Worm (Caenorhabditis elegans): ENCODE results near the gene egas-4.

The egas-4 gene

DNA sequence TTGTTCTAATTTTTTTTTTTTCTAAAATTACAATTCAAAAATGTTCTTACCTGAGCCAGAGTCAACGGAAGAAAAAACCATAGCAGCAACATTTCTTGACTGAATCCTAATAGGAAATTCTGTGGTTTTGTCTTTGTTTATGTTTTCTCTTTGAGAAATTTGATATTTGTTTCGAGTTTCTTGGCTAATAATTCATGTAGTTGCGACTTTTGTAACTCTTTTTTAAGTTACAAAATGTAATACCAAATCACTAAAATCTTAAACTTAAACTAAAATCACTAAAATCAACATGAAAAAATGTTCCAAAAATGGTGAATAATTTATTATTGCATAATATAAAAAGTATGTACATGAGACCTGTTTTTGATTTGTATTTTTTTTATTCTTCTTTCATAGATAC, at the start of gene egas-4:
egas-4 (minus strand) TSS at position 101 of the 400 bp plus-strand sequence.
- TF ChIP-seq nhr-6 (tag; optimal IDR thresholded peaks at IDR 0.05) (no peak), daf-16 (GFP tag; optimal IDR thresholded peaks at IDR 0.05) (no peak), daf-16 (tag; optimal IDR thresholded peaks at IDR 0.05) (no peak), zfp-2 (tag; optimal IDR thresholded peaks at IDR 0.05) (no peak), ceh-28 (tag; optimal IDR thresholded peaks at IDR 0.05) (no peak), php-3 (GFP tag; IDR thresholded peaks at IDR 0.05) (no peak), nhr-11 (tag; optimal IDR thresholded peaks at IDR 0.05) (no peak), Y5F2A.4 (GFP tag; optimal IDR thresholded peaks at IDR 0.05) (no peak), F49E8.2 (tag; optimal IDR thresholded peaks at IDR 0.05; ENCODE audit: borderline replicate concordance) (no peak)

DNA sequence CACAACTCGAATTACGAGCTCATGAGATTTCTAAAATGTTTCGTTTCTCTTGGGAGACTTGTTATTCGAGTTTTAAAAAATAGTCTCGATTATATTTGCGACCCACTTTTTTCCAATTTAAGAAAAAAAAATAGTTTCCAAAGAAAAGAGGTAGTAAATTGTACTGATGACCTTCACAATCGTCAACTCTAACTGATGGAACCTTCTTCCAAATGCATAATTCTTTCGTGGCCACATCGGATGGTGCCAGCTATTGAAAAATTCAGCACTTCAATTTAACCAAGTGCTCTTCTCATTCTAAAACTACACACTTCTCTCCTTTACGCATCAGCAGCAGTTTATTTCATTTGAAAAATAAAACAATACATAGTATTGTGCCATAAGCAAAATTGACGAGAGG, 46.0 kb upstream of the egas-4 start:
- TF ChIP-seq aha-1 (tag) = peak; percentile 39
- peak in 1 of 2 experiments; percentile 95 for TF ChIP-seq unc-62 (GFP tag; optimal IDR thresholded peaks at IDR 0.05 in 1 of 2)
- no peak for TF ChIP-seq unc-62 (tag; optimal IDR thresholded peaks at IDR 0.05)
- no peak for TF ChIP-seq mep-1 (tag; optimal IDR thresholded peaks at IDR 0.05)

DNA sequence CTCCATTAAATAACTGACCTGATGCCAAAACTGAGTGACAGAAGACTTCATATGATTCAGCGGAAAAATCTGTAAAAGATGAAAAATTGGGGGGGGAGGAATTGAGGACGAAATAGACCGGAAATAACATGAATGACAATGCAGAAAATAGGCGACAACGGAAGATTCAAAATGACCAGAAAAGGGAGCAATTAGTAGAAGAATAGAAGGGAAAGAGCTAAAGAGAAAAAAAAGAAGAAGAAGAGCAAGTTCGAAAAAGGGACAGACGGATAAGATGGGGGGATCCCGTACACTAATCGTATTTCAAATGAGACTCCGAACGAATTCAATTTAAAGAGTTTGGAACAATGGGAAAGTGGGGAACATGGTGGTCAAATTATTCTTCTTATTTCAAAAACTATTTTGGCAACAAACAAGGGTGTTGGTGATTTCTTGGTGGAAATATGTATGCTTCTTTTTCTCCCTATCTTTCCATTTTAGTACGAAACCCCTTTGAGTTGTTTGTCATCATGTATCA, 44.9 kb upstream of the egas-4 start, which contains the start of gene R05G6.10:
R05G6.10 (minus strand) TSS at position 51 of the 517 bp plus-strand sequence.
- TF ChIP-seq unc-62 (GFP tag; optimal IDR thresholded peaks at IDR 0.05 in 1 of 2) (peak in 1 of 2 experiments; percentile 88), unc-62 (tag; optimal IDR thresholded peaks at IDR 0.05) (no peak), dve-1 (tag; optimal IDR thresholded peaks at IDR 0.05; ENCODE audit: insufficient read depth) (no peak), lir-3 (tag; optimal IDR thresholded peaks at IDR 0.05) (no peak), nhr-77 (tag; optimal IDR thresholded peaks at IDR 0.05) (no peak), lim-7 (GFP tag; IDR thresholded peaks at IDR 0.05) (no peak), nhr-76 (tag; optimal IDR thresholded peaks at IDR 0.05) (no peak)

DNA sequence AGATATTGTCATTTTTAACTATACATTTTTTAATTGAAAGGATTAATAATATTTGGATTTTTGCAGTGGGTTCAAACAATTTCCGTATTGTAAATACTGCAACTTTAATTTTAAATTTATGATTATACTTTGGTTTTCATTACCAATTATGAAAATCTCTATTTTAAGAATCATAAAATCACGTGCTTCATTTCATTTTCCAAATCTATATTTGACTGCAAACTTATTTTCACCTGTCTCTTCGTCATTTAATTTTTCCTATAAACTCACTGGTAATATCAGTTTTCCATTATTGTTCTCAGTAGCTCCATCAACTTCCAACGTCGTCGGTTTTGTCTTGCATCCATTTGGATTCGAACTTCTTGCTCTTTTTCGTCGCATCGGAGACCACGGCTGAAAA, 34.7 kb upstream of the egas-4 start, which contains the start of gene R05G6.1:
R05G6.1 (plus strand) TSS at position 301 of the 400 bp plus-strand sequence.
- TF ChIP-seq hlh-30 (tag; optimal IDR thresholded peaks at IDR 0.05; ENCODE audit: insufficient read depth) (no peak), nhr-77 (tag; optimal IDR thresholded peaks at IDR 0.05) (no peak), R02D3.7 (tag; optimal IDR thresholded peaks at IDR 0.05) (no peak), nhr-25 (tag; optimal IDR thresholded peaks at IDR 0.05; ENCODE audit: borderline replicate concordance, insufficient read depth) (no peak), skn-1 (tag; optimal IDR thresholded peaks at IDR 0.05) (no peak), nhr-6 (tag; optimal IDR thresholded peaks at IDR 0.05) (no peak), aly-2 (tag; optimal IDR thresholded peaks at IDR 0.05) (no peak), pqm-1 (tag; optimal IDR thresholded peaks at IDR 0.05) (no peak), lim-7 (GFP tag; IDR thresholded peaks at IDR 0.05) (no peak), ceh-32 (tag; optimal IDR thresholded peaks at IDR 0.05; ENCODE audit: poor library complexity) (no peak), tra-1 (GFP tag; IDR thresholded peaks at IDR 0.05) (no peak), nhr-237 (tag; optimal IDR thresholded peaks at IDR 0.05) (no peak), madf-5 (GFP tag; IDR thresholded peaks at IDR 0.05) (no peak), Y105C5A.15 (GFP tag; IDR thresholded peaks at IDR 0.05) (no peak), daf-8 (GFP tag; IDR thresholded peaks at IDR 0.05) (no peak), jun-1 (tag; optimal IDR thresholded peaks at IDR 0.05) (no peak), ceh-20 (GFP tag; IDR thresholded peaks at IDR 0.05) (no peak)

DNA sequence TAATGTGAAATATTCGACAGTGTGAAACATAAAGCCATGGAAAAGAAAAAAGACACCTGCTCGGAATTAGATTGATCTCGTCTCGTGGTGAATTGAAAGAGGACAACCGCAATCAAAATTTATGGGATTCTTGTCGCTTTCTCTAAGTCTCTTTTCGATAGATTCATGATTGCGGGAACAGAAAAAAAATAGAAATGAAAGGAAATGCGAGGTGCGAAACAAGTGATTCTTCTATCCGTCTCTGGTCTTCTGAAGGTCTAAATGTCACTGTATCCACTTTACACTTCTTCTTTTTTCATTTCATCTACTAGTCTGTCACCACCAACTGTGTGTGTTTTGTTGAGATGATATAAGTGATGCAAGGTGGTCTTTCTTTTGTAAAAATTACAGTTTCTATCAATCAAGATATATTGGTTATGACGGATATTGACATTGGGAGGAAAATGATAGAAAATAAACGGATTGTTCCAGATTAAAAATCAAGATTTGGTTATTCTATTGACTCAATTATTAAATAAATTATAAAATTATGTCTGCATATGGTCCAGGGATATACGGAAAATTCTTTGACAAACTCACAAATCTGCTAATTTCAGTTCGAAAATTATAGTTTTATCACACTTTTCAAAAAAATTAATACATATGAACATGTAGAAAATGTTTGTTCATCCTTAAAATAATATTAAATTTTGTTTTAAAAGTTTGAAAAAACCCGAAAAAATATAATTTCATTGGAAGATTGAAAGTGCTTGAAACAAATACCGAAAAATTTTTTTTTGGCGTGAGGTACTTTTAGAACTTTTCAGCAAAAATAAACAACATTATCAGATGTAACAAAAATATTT, 32.8 kb upstream of the egas-4 start:
- no peak for TF ChIP-seq lin-29 (GFP tag; IDR thresholded peaks at IDR 0.05)
- no peak for TF ChIP-seq spr-1 (tag; optimal IDR thresholded peaks at IDR 0.05)
- TF ChIP-seq hlh-30 (tag; optimal IDR thresholded peaks at IDR 0.05; ENCODE audit: insufficient read depth) = peak; percentile 33
- no peak for TF ChIP-seq madf-9 (GFP tag; conservative IDR thresholded peaks at IDR 0.05)
- TF ChIP-seq T26A8.4 (GFP tag; IDR thresholded peaks at IDR 0.05) = no peak
- no peak for TF ChIP-seq skn-1 (tag; optimal IDR thresholded peaks at IDR 0.05)
- TF ChIP-seq F10B5.3 (tag; optimal IDR thresholded peaks at IDR 0.05) = no peak
- TF ChIP-seq lin-39 (tag; optimal IDR thresholded peaks at IDR 0.05) = no peak
- TF ChIP-seq dmd-8 (GFP tag; IDR thresholded peaks at IDR 0.05) = no peak
- no peak for TF ChIP-seq ceh-20 (GFP tag; IDR thresholded peaks at IDR 0.05)
- no peak for TF ChIP-seq pha-4 (GFP tag; IDR thresholded peaks at IDR 0.05)
- no peak for TF ChIP-seq pha-4 (tag; optimal IDR thresholded peaks at IDR 0.05)
- peak; percentile 92 for TF ChIP-seq aha-1 (tag)
- no peak for TF ChIP-seq F26F4.8 (GFP tag; conservative IDR thresholded peaks at IDR 0.05)
- TF ChIP-seq mdl-1 (tag; optimal IDR thresholded peaks at IDR 0.05) = peak in 1 of 2 experiments; percentile 34
- no peak for TF ChIP-seq Y75B8A.6 (GFP tag; IDR thresholded peaks at IDR 0.05)
